Worm (Caenorhabditis elegans) whole organism, midembryonic: ENCODE measurements around the gene irld-66.

Experiments
- T22C8.4 ChIP-seq: fragments of 200-800 bp; sonication (Bioruptor generic); IDR thresholded peaks from 2 replicates; pipeline ENCODE4 v1.3.6; 2022; ENCODE audit warnings: missing genetic modification characterization, missing compliant biosample characterization
- cog-1 ChIP-seq: sonication (generic microtip); optimal IDR thresholded peaks from 2 replicates; lab custom pipeline; 2016; ENCODE audit warnings: missing genetic modification characterization, missing compliant biosample characterization
- flt-1 ChIP-seq: fragments of 200-800 bp; sonication (Bioruptor generic); IDR thresholded peaks from 2 replicates; pipeline ENCODE4 v1.3.6; 2022; ENCODE audit warnings: missing genetic modification characterization, missing compliant biosample characterization
- klf-2 ChIP-seq: fragments of 200-800 bp; sonication (Bioruptor generic); conservative IDR thresholded peaks from 2 replicates; pipeline ENCODE4 v1.3.6; 2022; ENCODE audit warnings: missing genetic modification reagents, missing genetic modification characterization, missing compliant biosample characterization
- med-1 ChIP-seq: sonication (generic microtip); optimal IDR thresholded peaks from 2 replicates; lab custom pipeline; 2017; ENCODE audit warnings: missing genetic modification characterization, mild to moderate bottlenecking, missing compliant biosample characterization, antibody characterized with exemption, missing genetic modification reagents; ENCODE audit not compliant: insufficient read depth
- ref-1 ChIP-seq: fragments of 200-800 bp; sonication (Bioruptor generic); conservative IDR thresholded peaks from 2 replicates; pipeline ENCODE4 v1.3.6; 2022; ENCODE audit warnings: missing genetic modification reagents, missing genetic modification characterization, missing compliant biosample characterization
- tab-1 ChIP-seq: fragments of 200-800 bp; sonication (Bioruptor generic); IDR thresholded peaks from 2 replicates; pipeline ENCODE4 v1.3.6; 2022; ENCODE audit warnings: missing genetic modification characterization, missing compliant biosample characterization
- ztf-23 ChIP-seq: fragments of 200-800 bp; sonication (Bioruptor generic); IDR thresholded peaks from 2 replicates; pipeline ENCODE4 v1.3.6; 2022; ENCODE audit warnings: missing genetic modification reagents, missing genetic modification characterization, missing compliant biosample characterization
- ztf-29 ChIP-seq: fragments of 200-800 bp; sonication (Bioruptor generic); IDR thresholded peaks from 2 replicates; pipeline ENCODE4 v1.3.6; 2022; ENCODE audit warnings: missing genetic modification reagents, missing genetic modification characterization, missing compliant biosample characterization

The irld-66 gene

DNA sequence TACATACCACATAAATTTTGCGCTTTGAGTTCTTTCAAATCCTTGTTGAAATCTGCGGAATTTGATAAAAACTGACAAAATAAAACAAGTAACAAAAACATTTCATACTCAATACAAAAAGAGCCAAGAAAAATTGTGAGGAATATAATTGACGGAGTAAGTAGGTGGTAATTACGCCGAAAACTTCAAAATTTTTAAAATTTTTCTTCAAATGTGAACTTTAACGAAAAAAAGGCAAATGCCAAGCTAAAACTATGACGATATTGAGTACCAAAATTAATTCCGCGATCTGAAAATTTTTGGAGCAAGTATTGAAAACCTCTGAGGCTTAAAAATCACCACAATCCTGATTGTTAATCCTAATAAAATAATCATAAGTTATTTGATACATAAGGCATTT is 12.0 kb upstream of the irld-66 start, which contains the start of gene irld-51:
Gene irld-51 (minus strand): TSS at position 101 of the 400 bp plus-strand sequence.
- TF ChIP-seq med-1 (GFP tag; lab: Kevin White, UChicago), result no peak
- TF ChIP-seq T22C8.4 (GFP tag; lab: Robert Waterston, UW), result no peak
- no peak for TF ChIP-seq flt-1
- no peak for TF ChIP-seq cog-1
- TF ChIP-seq ztf-23 (GFP tag; lab: Robert Waterston, UW), result no peak
- no peak for TF ChIP-seq ztf-29 (GFP tag; lab: Robert Waterston, UW)
- no peak for TF ChIP-seq klf-2 (GFP tag; lab: Robert Waterston, UW)
- TF ChIP-seq tab-1 (GFP tag; lab: Robert Waterston, UW), result no peak
- no peak for TF ChIP-seq ref-1 (GFP tag; lab: Robert Waterston, UW)

DNA sequence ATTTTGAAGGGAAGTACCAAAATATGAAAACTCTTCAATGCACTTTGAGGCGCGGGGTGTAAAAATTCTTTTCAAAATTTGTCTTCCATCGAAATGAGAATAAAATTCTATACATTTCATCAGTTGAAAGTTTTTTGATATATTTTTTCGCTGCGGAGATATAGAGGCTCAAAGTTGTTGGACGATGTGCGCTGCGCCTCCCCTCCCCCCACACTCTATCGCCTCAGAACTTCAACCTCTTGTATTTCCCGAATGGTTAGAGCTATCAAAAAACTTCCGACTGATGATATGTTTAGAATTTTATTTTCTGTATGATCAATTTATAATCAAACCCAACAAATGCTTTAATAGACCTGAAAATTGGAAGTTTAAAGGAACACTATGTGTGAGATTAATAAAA is 8.0 kb upstream of the irld-66 start:
- no peak for TF ChIP-seq flt-1
- TF ChIP-seq tab-1 (GFP tag; lab: Robert Waterston, UW), result no peak
- no peak for TF ChIP-seq ref-1 (GFP tag; lab: Robert Waterston, UW)
- no peak for TF ChIP-seq med-1 (GFP tag; lab: Kevin White, UChicago)
- TF ChIP-seq ztf-23 (GFP tag; lab: Robert Waterston, UW), result no peak
- TF ChIP-seq cog-1, result no peak
- TF ChIP-seq ztf-29 (GFP tag; lab: Robert Waterston, UW), result no peak

DNA sequence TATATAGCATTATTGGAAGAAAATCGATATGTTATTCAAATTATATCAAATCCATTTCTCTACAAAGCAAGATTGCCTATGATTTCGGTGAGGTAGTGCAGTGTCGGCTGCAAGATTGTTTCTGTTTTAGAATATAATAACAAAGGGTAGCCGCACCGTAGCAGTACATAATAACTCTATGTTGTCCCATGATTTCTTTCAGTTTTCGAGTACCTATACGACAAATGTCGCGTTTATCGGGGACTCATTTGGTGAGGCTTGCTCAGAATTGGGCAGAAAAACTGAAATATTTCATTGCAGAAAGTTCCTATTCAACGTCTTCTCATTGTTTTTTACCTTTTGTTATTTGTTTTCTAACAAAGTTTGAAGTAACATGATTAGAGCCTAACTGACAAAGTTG is 5.8 kb upstream of the irld-66 start, which contains the start of gene srw-79:
Gene srw-79 (plus strand): TSS at position 301 of the 400 bp plus-strand sequence.
- TF ChIP-seq ref-1 (GFP tag; lab: Robert Waterston, UW), result no peak
- TF ChIP-seq klf-2 (GFP tag; lab: Robert Waterston, UW), result no peak
- TF ChIP-seq ztf-29 (GFP tag; lab: Robert Waterston, UW), result no peak
- TF ChIP-seq ztf-23 (GFP tag; lab: Robert Waterston, UW), result no peak
- TF ChIP-seq cog-1, result no peak
- TF ChIP-seq tab-1 (GFP tag; lab: Robert Waterston, UW), result no peak
- no peak for TF ChIP-seq flt-1
- no peak for TF ChIP-seq T22C8.4 (GFP tag; lab: Robert Waterston, UW)
- TF ChIP-seq med-1 (GFP tag; lab: Kevin White, UChicago), result no peak

DNA sequence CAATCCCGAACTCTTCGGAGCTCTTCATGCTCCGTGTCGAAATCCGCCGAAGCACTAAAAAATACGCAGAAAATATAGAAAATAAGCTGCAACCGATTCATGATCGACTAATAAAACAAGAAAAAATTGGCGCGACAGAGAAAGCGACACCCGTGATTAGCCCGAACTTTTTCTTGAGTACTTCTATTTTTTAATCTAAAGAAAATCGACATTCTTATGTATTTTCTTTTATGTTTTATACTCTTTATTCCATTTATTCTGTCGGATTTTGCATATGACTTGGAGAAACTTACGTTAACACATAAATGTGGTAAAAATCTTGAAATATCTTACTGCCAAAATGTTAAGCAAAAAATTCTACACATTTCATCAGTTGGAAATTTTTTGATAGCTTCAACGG is 3.3 kb upstream of the irld-66 start, which contains the start of the genes irld-50 and irld-49:
Gene irld-50 (minus strand): TSS at position 101 of the 400 bp plus-strand sequence.
Gene irld-49 (plus strand): TSS at position 211 of the 400 bp plus-strand sequence.
- no peak for TF ChIP-seq tab-1 (GFP tag; lab: Robert Waterston, UW)
- no peak for TF ChIP-seq klf-2 (GFP tag; lab: Robert Waterston, UW)
- TF ChIP-seq ztf-23 (GFP tag; lab: Robert Waterston, UW), result no peak
- no peak for TF ChIP-seq T22C8.4 (GFP tag; lab: Robert Waterston, UW)
- TF ChIP-seq med-1 (GFP tag; lab: Kevin White, UChicago), result no peak

DNA sequence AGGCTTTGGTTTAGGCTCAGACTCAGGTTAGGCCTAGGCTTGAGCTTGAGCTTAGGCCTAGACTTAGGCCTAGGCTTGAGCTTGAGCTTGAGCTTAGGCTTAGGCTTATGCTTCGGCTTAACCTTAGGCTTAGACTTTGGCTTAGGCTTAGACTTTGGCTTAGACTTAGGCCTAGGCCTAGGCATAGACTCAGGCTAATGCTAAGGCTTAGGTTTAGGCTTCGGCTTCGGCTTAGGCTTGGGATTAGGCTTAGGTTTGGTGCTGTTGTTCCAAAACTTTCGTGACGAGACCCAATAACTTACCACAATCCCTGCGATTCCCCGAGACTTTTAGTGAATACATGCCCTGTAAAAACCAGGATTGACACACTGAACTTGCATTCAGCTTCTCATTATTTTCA is 966 bp downstream of the irld-66 start:
- TF ChIP-seq tab-1 (GFP tag; lab: Robert Waterston, UW) (no peak), cog-1 (no peak), ref-1 (GFP tag; lab: Robert Waterston, UW) (no peak), ztf-29 (GFP tag; lab: Robert Waterston, UW) (no peak), ztf-23 (GFP tag; lab: Robert Waterston, UW) (no peak), flt-1 (no peak), T22C8.4 (GFP tag; lab: Robert Waterston, UW) (no peak), klf-2 (GFP tag; lab: Robert Waterston, UW) (no peak), med-1 (GFP tag; lab: Kevin White, UChicago) (no peak)

DNA sequence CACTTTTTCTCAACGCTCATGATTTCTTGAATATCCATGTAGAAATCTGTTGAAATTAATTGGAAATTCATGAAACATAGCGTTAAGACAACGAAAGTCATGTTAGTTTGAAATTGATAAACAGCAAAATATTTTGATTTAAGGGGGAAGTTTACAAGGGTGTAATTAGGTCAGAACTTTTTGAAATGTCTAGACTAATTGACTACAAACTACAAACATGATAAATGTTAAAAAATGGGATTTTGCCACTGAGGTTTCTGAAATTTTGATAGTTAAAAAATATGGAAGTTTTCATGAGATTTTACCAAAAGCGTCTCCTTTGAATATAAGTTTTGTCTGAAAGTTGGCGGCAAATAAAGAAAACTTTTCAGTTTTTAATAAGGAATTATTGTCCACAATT is 2.8 kb downstream of the irld-66 start, which contains the start of gene irld-65:
Gene irld-65 (minus strand): TSS at position 101 of the 400 bp plus-strand sequence.
- TF ChIP-seq ztf-23 (GFP tag; lab: Robert Waterston, UW) (no peak), ref-1 (GFP tag; lab: Robert Waterston, UW) (no peak), klf-2 (GFP tag; lab: Robert Waterston, UW) (no peak), cog-1 (no peak), tab-1 (GFP tag; lab: Robert Waterston, UW) (no peak), flt-1 (no peak), med-1 (GFP tag; lab: Kevin White, UChicago) (no peak), ztf-29 (GFP tag; lab: Robert Waterston, UW) (no peak), T22C8.4 (GFP tag; lab: Robert Waterston, UW) (no peak)

DNA sequence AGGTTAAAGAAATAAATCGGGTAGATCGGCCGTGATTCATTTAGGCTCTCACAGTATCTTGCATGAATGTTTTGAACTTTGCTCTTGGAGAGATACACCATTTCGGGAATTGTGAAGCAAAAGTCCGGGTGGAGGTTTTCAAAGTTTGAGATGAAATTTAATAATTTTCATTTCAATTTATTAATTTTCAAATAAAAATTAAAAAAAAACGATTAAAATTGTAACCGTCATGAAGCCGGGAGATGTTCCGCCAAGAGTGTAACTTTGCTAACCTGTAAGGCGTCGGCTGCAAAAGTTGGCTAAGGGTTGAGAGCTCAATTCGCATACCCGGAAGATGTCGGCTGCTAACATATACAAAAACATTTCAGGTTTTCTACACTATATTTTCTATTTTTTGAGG is 6.3 kb downstream of the irld-66 start, which contains the start of gene irld-67:
Gene irld-67 (minus strand): TSS at position 101 of the 400 bp plus-strand sequence.
- no peak for TF ChIP-seq ztf-23 (GFP tag; lab: Robert Waterston, UW)
- no peak for TF ChIP-seq klf-2 (GFP tag; lab: Robert Waterston, UW)
- no peak for TF ChIP-seq cog-1
- no peak for TF ChIP-seq ztf-29 (GFP tag; lab: Robert Waterston, UW)
- TF ChIP-seq med-1 (GFP tag; lab: Kevin White, UChicago), result no peak
- no peak for TF ChIP-seq T22C8.4 (GFP tag; lab: Robert Waterston, UW)
- no peak for TF ChIP-seq flt-1
- TF ChIP-seq ref-1 (GFP tag; lab: Robert Waterston, UW), result no peak
- no peak for TF ChIP-seq tab-1 (GFP tag; lab: Robert Waterston, UW)

DNA sequence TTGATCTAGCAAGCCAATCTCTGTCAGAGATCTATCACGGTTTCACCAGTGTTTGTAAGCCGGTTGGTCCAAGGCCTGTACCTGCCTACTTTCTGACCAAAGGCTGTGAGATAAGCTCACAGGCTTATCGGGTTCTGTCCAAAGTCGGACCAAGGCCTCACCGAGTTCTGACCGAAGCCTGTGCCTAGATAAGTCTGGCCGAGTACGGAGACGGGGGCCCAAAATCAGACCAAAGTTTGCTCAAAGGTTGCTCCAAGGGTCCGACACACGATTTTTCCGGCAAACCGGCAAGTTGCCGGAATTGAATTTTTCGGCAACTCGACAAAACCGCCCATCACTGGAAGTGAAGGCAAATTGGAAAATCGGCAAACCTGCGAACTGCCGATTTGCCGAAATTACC is 9.1 kb downstream of the irld-66 start:
- no peak for TF ChIP-seq T22C8.4 (GFP tag; lab: Robert Waterston, UW)
- TF ChIP-seq ztf-23 (GFP tag; lab: Robert Waterston, UW), result peak; percentile 47; the same call in 1 of the 2 replicates
- TF ChIP-seq klf-2 (GFP tag; lab: Robert Waterston, UW), result no peak

DNA sequence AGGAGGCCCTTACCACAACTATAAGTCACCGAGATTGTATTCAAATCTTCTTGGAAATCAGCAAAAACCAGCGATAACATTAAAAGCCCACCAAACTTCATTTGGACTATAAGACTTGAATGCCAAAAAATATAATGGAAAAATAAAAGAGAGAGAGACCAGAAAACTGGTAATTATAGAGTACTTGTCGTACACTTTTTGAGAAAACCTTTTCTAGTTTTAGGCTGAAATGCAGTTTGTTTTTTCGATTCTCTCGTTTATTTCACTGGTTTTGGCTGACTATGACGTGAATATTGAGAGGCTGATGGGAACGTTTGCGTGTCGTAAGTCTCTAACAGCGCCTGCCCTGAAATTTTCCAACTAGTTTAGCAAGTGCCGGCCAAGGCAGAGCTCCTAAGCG is 10.1 kb downstream of the irld-66 start, which contains the start of the genes irld-64 and irld-63:
Gene irld-64 (minus strand): TSS at position 101 of the 400 bp plus-strand sequence.
Gene irld-63 (plus strand): TSS at position 230 of the 400 bp plus-strand sequence.
- TF ChIP-seq ztf-23 (GFP tag; lab: Robert Waterston, UW), result no peak
- no peak for TF ChIP-seq T22C8.4 (GFP tag; lab: Robert Waterston, UW)
